Fruit fly (Drosophila melanogaster) whole organism, prepupa: ENCODE data around the gene Cyp28d1.

Source experiments
- Blimp-1 ChIP-seq: fragments of 200-800 bp; sonication (Bioruptor generic); optimal IDR thresholded peaks from 3 replicates; lab custom pipeline; 2017; ENCODE audit warnings: missing biosample characterization, missing genetic modification characterization, mild to moderate bottlenecking, moderate library complexity, missing genetic modification reagents
- Ets96B ChIP-seq: fragments of 200-800 bp; optimal IDR thresholded peaks from 2 replicates; lab custom pipeline; 2019; ENCODE audit warnings: missing biosample characterization, mild to moderate bottlenecking, missing genetic modification characterization, moderate library complexity
- cyc ChIP-seq: fragments of 200-800 bp; sonication (Bioruptor generic); optimal IDR thresholded peaks from 3 replicates; lab custom pipeline; 2016; ENCODE audit warnings: missing biosample characterization, missing genetic modification characterization
- net ChIP-seq: fragments of 200-800 bp; sonication (Bioruptor generic); optimal IDR thresholded peaks from 3 replicates; lab custom pipeline; 2016; ENCODE audit warnings: missing biosample characterization, missing genetic modification characterization

dm6 chr2L:5186543-5186942 is 23.7 kb upstream of the Cyp28d1 start:
- TF ChIP-seq net (GFP tag; lab: Kevin White, UChicago) (no peak), Ets96B (tag; lab: Kevin White, UChicago) (no peak), Blimp-1 (GFP tag; lab: Kevin White, UChicago) (no peak), cyc (GFP tag; lab: Kevin White, UChicago) (no peak)
